Fruit fly (Drosophila melanogaster) whole organism, embryonic: ENCODE measurements around the gene bb8.
A peak's percentile ranks its signal among the peaks of the same experiment; 100 is the strongest.

Source experiments
- Atf-2 ChIP-seq: fragments of 200-800 bp; sonication (Bioruptor generic); optimal IDR thresholded peaks from 2 replicates; lab custom pipeline; 2016; ENCODE audit warnings: missing biosample characterization, missing genetic modification characterization
- CG10147 ChIP-seq: fragments of 200-800 bp; sonication (Bioruptor generic); optimal IDR thresholded peaks from 2 replicates; lab custom pipeline; 2019; ENCODE audit warnings: missing biosample characterization, mild to moderate bottlenecking, missing genetic modification characterization, moderate library complexity
- CG10209 ChIP-seq: fragments of 200-800 bp; sonication (Bioruptor generic); optimal IDR thresholded peaks from 3 replicates; lab custom pipeline; 2017; ENCODE audit warnings: missing biosample characterization, mild to moderate bottlenecking, missing genetic modification characterization, missing genetic modification reagents
- CG1024 ChIP-seq: fragments of 200-800 bp; sonication (Bioruptor generic); IDR thresholded peaks from 2 replicates; pipeline ENCODE4 v1.3.6; 2022; ENCODE audit warnings: missing biosample characterization, missing genetic modification characterization
- CG10979 ChIP-seq: fragments of 200-800 bp; sonication (Bioruptor generic); optimal IDR thresholded peaks from 2 replicates; lab custom pipeline; 2018; ENCODE audit warnings: missing biosample characterization, mild to moderate bottlenecking, missing genetic modification characterization, moderate library complexity
- CG11695 ChIP-seq: fragments of 200-800 bp; sonication (Bioruptor generic); IDR thresholded peaks from 3 replicates; pipeline ENCODE4 v1.3.6; 2022; ENCODE audit warnings: missing biosample characterization, missing genetic modification characterization
- CG12769 ChIP-seq: fragments of 200-800 bp; sonication (Bioruptor generic); optimal IDR thresholded peaks from 2 replicates; lab custom pipeline; 2019; ENCODE audit warnings: missing biosample characterization, mild to moderate bottlenecking, missing genetic modification characterization, moderate library complexity
- CG13775 ChIP-seq: fragments of 200-800 bp; sonication (Bioruptor generic); optimal IDR thresholded peaks from 3 replicates; lab custom pipeline; 2017; ENCODE audit warnings: missing biosample characterization, mild to moderate bottlenecking, missing genetic modification characterization
- CG14050 ChIP-seq: fragments of 200-800 bp; sonication (Bioruptor generic); IDR thresholded peaks from 3 replicates; pipeline ENCODE4 v1.3.6; 2022; ENCODE audit warnings: missing biosample characterization, missing genetic modification characterization
- CG15011 ChIP-seq: fragments of 200-800 bp; sonication (Bioruptor generic); optimal IDR thresholded peaks from 3 replicates; lab custom pipeline; 2018; ENCODE audit warnings: missing biosample characterization, mild to moderate bottlenecking, missing genetic modification characterization
- CG1647 ChIP-seq: fragments of 200-800 bp; sonication (Bioruptor generic); optimal IDR thresholded peaks from 3 replicates; lab custom pipeline; 2016; ENCODE audit warnings: missing biosample characterization, missing genetic modification characterization
- CG17328 ChIP-seq: fragments of 200-800 bp; sonication (Bioruptor generic); IDR thresholded peaks from 2 replicates; pipeline ENCODE4 v1.3.6; 2022; ENCODE audit warnings: missing biosample characterization, missing genetic modification characterization
- CG1792 ChIP-seq: fragments of 200-800 bp; sonication (Bioruptor generic); optimal IDR thresholded peaks from 2 replicates; lab custom pipeline; 2016; ENCODE audit warnings: missing biosample characterization, missing genetic modification characterization
- CG18262 ChIP-seq: fragments of 200-800 bp; optimal IDR thresholded peaks from 3 replicates; lab custom pipeline; 2019; ENCODE audit warnings: missing biosample characterization, mild to moderate bottlenecking, missing genetic modification characterization, moderate library complexity
- CG2116 ChIP-seq: fragments of 200-800 bp; sonication (Bioruptor generic); optimal IDR thresholded peaks from 3 replicates; lab custom pipeline; 2018; ENCODE audit warnings: missing biosample characterization, mild to moderate bottlenecking, missing genetic modification characterization
- CG3065 ChIP-seq: fragments of 200-800 bp; sonication (Bioruptor generic); optimal IDR thresholded peaks from 2 replicates; lab custom pipeline; 2016; ENCODE audit warnings: missing biosample characterization, missing genetic modification characterization
- CG4360 ChIP-seq: fragments of 200-800 bp; sonication (Bioruptor generic); IDR thresholded peaks from 2 replicates; pipeline ENCODE4 v1.3.6; 2022; ENCODE audit warnings: missing biosample characterization, missing genetic modification characterization
- CG5953 ChIP-seq: fragments of 200-800 bp; sonication (Bioruptor generic); IDR thresholded peaks from 2 replicates; pipeline ENCODE4 v1.3.6; 2022; ENCODE audit warnings: missing biosample characterization, missing genetic modification characterization
- CG6254 ChIP-seq: fragments of 200-800 bp; sonication (Bioruptor generic); optimal IDR thresholded peaks from 3 replicates; lab custom pipeline; 2017; ENCODE audit warnings: mild to moderate bottlenecking, missing biosample characterization, missing genetic modification reagents, missing genetic modification characterization
- CG6654 ChIP-seq: fragments of 200-800 bp; sonication (Bioruptor generic); optimal IDR thresholded peaks from 2 replicates; lab custom pipeline; 2017; ENCODE audit warnings: missing biosample characterization, mild to moderate bottlenecking, missing genetic modification characterization
- Chrac-16 ChIP-seq: fragments of 200-800 bp; sonication (Bioruptor generic); optimal IDR thresholded peaks from 3 replicates; lab custom pipeline; 2016; ENCODE audit warnings: missing biosample characterization, missing genetic modification characterization
- D ChIP-seq, 2 experiments: fragments of 200-800 bp in 1 of 2; fragments of >200 bp in 1 of 2; sonication (Bioruptor generic) in 1 of 2; optimal IDR thresholded peaks; 2 replicates in 1 of 2; 3 replicates in 1 of 2; lab custom pipeline; 2017; ENCODE audit warnings: mild to moderate bottlenecking in 1 of 2, missing biosample characterization in 1 of 2, missing genetic modification characterization in 1 of 2, missing genetic modification reagents in 1 of 2
- E2f2 ChIP-seq: fragments of 200-800 bp; sonication (Bioruptor generic); IDR thresholded peaks from 2 replicates; pipeline ENCODE4 v1.3.6; 2022; ENCODE audit warnings: missing biosample characterization, missing genetic modification characterization
- Elba2 ChIP-seq: fragments of 200-800 bp; sonication (Bioruptor generic); optimal IDR thresholded peaks from 3 replicates; lab custom pipeline; 2016; ENCODE audit warnings: missing biosample characterization, missing genetic modification characterization
- Pdp1 ChIP-seq, 2 experiments: fragments of 200-800 bp; sonication (Bioruptor generic); optimal IDR thresholded peaks; 3 replicates each; lab custom pipeline; 2016; ENCODE audit warnings: missing biosample characterization in 2 of 2, missing genetic modification characterization in 2 of 2, mild to moderate bottlenecking in 1 of 2, moderate library complexity in 1 of 2
- Rx ChIP-seq: fragments of 200-800 bp; sonication (Bioruptor generic); IDR thresholded peaks from 2 replicates; pipeline ENCODE4 v1.3.6; 2022; ENCODE audit warnings: missing biosample characterization, missing genetic modification characterization
- Sin3A ChIP-seq: fragments of >200 bp; optimal IDR thresholded peaks from 2 replicates; lab custom pipeline; 2018
- Ssrp ChIP-seq: fragments of 200-800 bp; sonication (Bioruptor generic); optimal IDR thresholded peaks from 2 replicates; lab custom pipeline; 2018; ENCODE audit warnings: missing biosample characterization, mild to moderate bottlenecking, missing genetic modification characterization, moderate library complexity
- Usf ChIP-seq: fragments of 200-800 bp; sonication (Bioruptor generic); optimal IDR thresholded peaks from 2 replicates; lab custom pipeline; 2017; ENCODE audit warnings: missing genotype, missing biosample characterization, missing genetic modification characterization
- Xrp1 ChIP-seq: fragments of 200-800 bp; sonication (Bioruptor generic); IDR thresholded peaks from 2 replicates; pipeline ENCODE4 v1.3.6; 2022; ENCODE audit warnings: missing biosample characterization, missing genetic modification characterization
- ara ChIP-seq: fragments of 200-800 bp; sonication (Bioruptor generic); IDR thresholded peaks from 2 replicates; pipeline ENCODE4 v1.3.6; 2022; ENCODE audit warnings: missing biosample characterization, missing genetic modification characterization
- bab2 ChIP-seq: fragments of 200-800 bp; sonication (Bioruptor generic); optimal IDR thresholded peaks from 2 replicates; lab custom pipeline; 2016; ENCODE audit warnings: missing biosample characterization, missing genetic modification characterization
- cad ChIP-seq: fragments of >200 bp; optimal IDR thresholded peaks from 2 replicates; lab custom pipeline; 2017; ENCODE audit warnings: missing biosample characterization, missing genetic modification characterization
- cg ChIP-seq: fragments of 200-800 bp; sonication (Bioruptor generic); optimal IDR thresholded peaks from 3 replicates; lab custom pipeline; 2019; ENCODE audit warnings: missing biosample characterization, mild to moderate bottlenecking, missing genetic modification characterization, moderate library complexity
- ci ChIP-seq: fragments of 200-800 bp; sonication (Bioruptor generic); IDR thresholded peaks from 3 replicates; pipeline ENCODE4 v1.3.6; 2022; ENCODE audit warnings: missing biosample characterization, missing genetic modification characterization
- dimm ChIP-seq: fragments of 200-800 bp; sonication (Bioruptor generic); IDR thresholded peaks from 2 replicates; pipeline ENCODE4 v1.3.6; 2022; ENCODE audit warnings: missing biosample characterization, missing genetic modification characterization
- hkb ChIP-seq, 2 experiments: fragments of 200-800 bp in 1 of 2; fragments of >200 bp in 1 of 2; sonication (Bioruptor generic) in 1 of 2; IDR thresholded peaks in 1 of 2; optimal IDR thresholded peaks in 1 of 2; 2 replicates each; pipeline versions ENCODE4 v1.3.6 to Lab custom; 2017 to 2022; ENCODE audit warnings: missing biosample characterization in 1 of 2, missing genetic modification characterization in 1 of 2
- jumu ChIP-seq: fragments of 200-800 bp; sonication (Bioruptor generic); optimal IDR thresholded peaks from 3 replicates; lab custom pipeline; 2016; ENCODE audit warnings: missing biosample characterization, missing genetic modification characterization
- kni ChIP-seq: fragments of 200-800 bp; sonication (Bioruptor generic); optimal IDR thresholded peaks from 3 replicates; lab custom pipeline; 2017; ENCODE audit warnings: mild to moderate bottlenecking, missing biosample characterization, missing genetic modification reagents, missing genetic modification characterization
- oc ChIP-seq: fragments of 200-800 bp; sonication (Bioruptor generic); optimal IDR thresholded peaks from 2 replicates; lab custom pipeline; 2018; ENCODE audit warnings: missing biosample characterization, mild to moderate bottlenecking, missing genetic modification characterization, moderate library complexity
- pnt ChIP-seq: fragments of 200-800 bp; sonication (Bioruptor generic); optimal IDR thresholded peaks from 3 replicates; lab custom pipeline; 2016; ENCODE audit warnings: missing biosample characterization, missing genetic modification characterization
- pros ChIP-seq: fragments of 200-800 bp; sonication (Bioruptor generic); optimal IDR thresholded peaks from 3 replicates; lab custom pipeline; 2019; ENCODE audit warnings: missing biosample characterization, mild to moderate bottlenecking, missing genetic modification characterization, moderate library complexity
- sens ChIP-seq: fragments of 200-800 bp; sonication (Bioruptor generic); peaks from one replicate; lab custom pipeline; 2016; ENCODE audit warnings: missing biosample characterization, missing genetic modification characterization
- tio ChIP-seq: fragments of 200-800 bp; sonication (Bioruptor generic); optimal IDR thresholded peaks from 2 replicates; lab custom pipeline; 2017; ENCODE audit warnings: missing biosample characterization, missing genetic modification characterization, inconsistent platforms
- zfh1 ChIP-seq: fragments of 200-800 bp; sonication (Bioruptor generic); IDR thresholded peaks from 3 replicates; pipeline ENCODE4 v1.3.6; 2022; ENCODE audit warnings: missing biosample characterization, missing genetic modification characterization

bb8 gene

dm6 chr3R:23302178-23302577, 12.2 kb upstream of the bb8 start (continued):
- TF ChIP-seq CG18262 (peak; percentile 20), kni (peak; percentile 12), CG12769 (tag; lab: Kevin White, UChicago) (no peak), oc (tag; lab: Kevin White, UChicago) (peak; percentile 1), bab2 (GFP tag; lab: Kevin White, UChicago) (peak; percentile 1), Xrp1 (GFP tag; lab: Robert Waterston, UW) (peak; percentile 50), pnt (GFP tag; lab: Kevin White, UChicago) (no peak), CG4360 (GFP tag; lab: Robert Waterston, UW) (peak; percentile 19; the same call in 1 of the 2 replicates)
- TF ChIP-seq, all 482 proteins: peak for 19

- TF ChIP-seq tio (GFP tag; lab: Kevin White, UChicago) (no peak), CG4360 (GFP tag; lab: Robert Waterston, UW) (0 out of 2 replicates have a peak, but pooled peaks have one; percentile 8), CG17328 (GFP tag; lab: Robert Waterston, UW) (no peak), cad (GFP tag; lab: Kevin White, UChicago) (peak; percentile 32), pros (GFP tag; lab: Kevin White, UChicago) (peak; percentile 29), sens (GFP tag; lab: Kevin White, UChicago) (peak; percentile 61), CG5953 (GFP tag; lab: Robert Waterston, UW) (no peak), D (optimal IDR thresholded peaks at IDR 0.05; lab: Kevin White, UChicago) (peak; percentile 83), D (GFP tag; optimal IDR thresholded peaks at IDR 0.05; lab: Kevin White, UChicago) (no peak), Sin3A (lab: Kevin White, UChicago) (no peak)
Observed at dm6 chr3R:23301270-23301669, 11.3 kb upstream of the bb8 start.

dm6 chr3R:23300091-23300918, 10.3 kb upstream of the bb8 start:
- TF ChIP-seq Pdp1 (GFP tag; optimal IDR thresholded peaks at IDR 0.05; lab: Kevin White, UChicago) (no peak), CG1647 (GFP tag; lab: Kevin White, UChicago) (no peak), cg (GFP tag; lab: Kevin White, UChicago) (peak; percentile 56), Ssrp (tag; lab: Kevin White, UChicago) (peak; percentile 48), Chrac-16 (peak; percentile 68), ci (0 out of 3 replicates have a peak, but pooled peaks have one; percentile 45), Xrp1 (GFP tag; lab: Robert Waterston, UW) (peak; percentile 66), CG5953 (GFP tag; lab: Robert Waterston, UW) (no peak), jumu (peak; percentile 3), Elba2 (GFP tag; lab: Kevin White, UChicago) (peak; percentile 58), CG14050 (GFP tag; lab: Robert Waterston, UW) (no peak), Usf (GFP tag; lab: Kevin White, UChicago) (peak; percentile 48), CG15011 (GFP tag; lab: Kevin White, UChicago) (no peak), CG6254 (GFP tag; lab: Kevin White, UChicago) (peak; percentile 2), E2f2 (GFP tag; lab: Robert Waterston, UW) (no peak), CG10979 (tag; lab: Kevin White, UChicago) (peak; percentile 74), CG13775 (GFP tag; lab: Kevin White, UChicago) (peak; percentile 59), ara (GFP tag; lab: Robert Waterston, UW) (0 out of 2 replicates have a peak, but pooled peaks have one; percentile 23), dimm (GFP tag; lab: Robert Waterston, UW) (no peak), CG6654 (GFP tag; lab: Kevin White, UChicago) (no peak), CG2116 (GFP tag; lab: Kevin White, UChicago) (peak; percentile 27), hkb (optimal IDR thresholded peaks at IDR 0.05; lab: Kevin White, UChicago) (no peak), hkb (GFP tag; IDR thresholded peaks at IDR 0.05; lab: Robert Waterston, UW) (no peak), CG11695 (GFP tag; lab: Robert Waterston, UW) (no peak), CG3065 (GFP tag; lab: Kevin White, UChicago) (no peak), CG10209 (GFP tag; lab: Kevin White, UChicago) (peak; percentile 51), CG1024 (GFP tag; lab: Robert Waterston, UW) (no peak), Rx (GFP tag; lab: Robert Waterston, UW) (no peak), Atf-2 (GFP tag; lab: Kevin White, UChicago) (peak; percentile 10), CG10147 (GFP tag; lab: Kevin White, UChicago) (no peak), CG1792 (no peak), zfh1 (peak; percentile 46; the same call in 2 of the 3 replicates)
